Fruit fly (Drosophila melanogaster) whole organism, embryonic: ENCODE measurements around the gene CG15023.
A peak's percentile ranks its signal among the peaks of the same experiment; 100 is the strongest.

ENCODE experiments used
- ATbp ChIP-seq: fragments of 200-800 bp; sonication (Bioruptor generic); optimal IDR thresholded peaks from 2 replicates; lab custom pipeline; 2017; ENCODE audit warnings: missing biosample characterization, mild to moderate bottlenecking, missing genetic modification characterization, missing genetic modification reagents
- Abd-B ChIP-seq: fragments of 200-800 bp; sonication (Bioruptor generic); optimal IDR thresholded peaks from 2 replicates; lab custom pipeline; 2018; ENCODE audit warnings: missing biosample characterization, mild to moderate bottlenecking, missing genetic modification characterization, moderate library complexity
- Aef1 ChIP-seq: fragments of 200-800 bp; sonication (Bioruptor generic); IDR thresholded peaks from 3 replicates; pipeline ENCODE4 v1.3.6; 2022; ENCODE audit warnings: missing biosample characterization, missing genetic modification characterization
- Atf3 ChIP-seq: fragments of 200-800 bp; sonication (Bioruptor generic); optimal IDR thresholded peaks from 3 replicates; lab custom pipeline; 2016; ENCODE audit warnings: missing biosample characterization, missing genetic modification characterization
- B-H2 ChIP-seq: fragments of 200-800 bp; sonication (Bioruptor generic); optimal IDR thresholded peaks from 2 replicates; lab custom pipeline; 2018; ENCODE audit warnings: missing biosample characterization, mild to moderate bottlenecking, missing genetic modification characterization
- CG12104 ChIP-seq: fragments of 200-800 bp; sonication (Bioruptor generic); optimal IDR thresholded peaks from 3 replicates; lab custom pipeline; 2016; ENCODE audit warnings: missing biosample characterization, missing genetic modification characterization
- CG13287 ChIP-seq: fragments of 200-800 bp; sonication (Bioruptor generic); IDR thresholded peaks from 2 replicates; pipeline ENCODE4 v1.3.6; 2022; ENCODE audit warnings: missing biosample characterization, missing genetic modification characterization; ENCODE audit not compliant: partially characterized antibody
- CG14014 ChIP-seq: fragments of 200-800 bp; sonication (Bioruptor generic); IDR thresholded peaks from 2 replicates; pipeline ENCODE4 v1.3.6; 2022; ENCODE audit warnings: missing biosample characterization, missing genetic modification characterization
- CG15073 ChIP-seq: fragments of 200-800 bp; sonication (Bioruptor generic); optimal IDR thresholded peaks from 2 replicates; lab custom pipeline; 2016; ENCODE audit warnings: missing biosample characterization, missing genetic modification characterization
- CG15479 ChIP-seq: fragments of 200-800 bp; sonication (Bioruptor generic); optimal IDR thresholded peaks from 3 replicates; lab custom pipeline; 2019; ENCODE audit warnings: missing biosample characterization, mild to moderate bottlenecking, missing genetic modification characterization, moderate library complexity
- CG18011 ChIP-seq: fragments of 200-800 bp; sonication (Bioruptor generic); optimal IDR thresholded peaks from 2 replicates; lab custom pipeline; 2017; ENCODE audit warnings: missing biosample characterization, missing genetic modification characterization, mild to moderate bottlenecking, moderate library complexity, missing genotype
- CG18599 ChIP-seq: fragments of 200-800 bp; sonication (Bioruptor generic); optimal IDR thresholded peaks from 3 replicates; lab custom pipeline; 2017; ENCODE audit warnings: missing biosample characterization, missing genetic modification characterization, mild to moderate bottlenecking, moderate library complexity, missing genetic modification reagents
- CG2129 ChIP-seq: fragments of 200-800 bp; sonication (Bioruptor generic); IDR thresholded peaks from 2 replicates; pipeline ENCODE4 v1.3.6; 2022; ENCODE audit warnings: missing biosample characterization, missing genetic modification characterization; ENCODE audit not compliant: partially characterized antibody
- CG2202 ChIP-seq: fragments of 200-800 bp; sonication (Bioruptor generic); optimal IDR thresholded peaks from 2 replicates; lab custom pipeline; 2018; ENCODE audit warnings: missing biosample characterization, mild to moderate bottlenecking, missing genetic modification characterization
- CG2889 ChIP-seq: fragments of 200-800 bp; sonication (Bioruptor generic); IDR thresholded peaks from 3 replicates; pipeline ENCODE4 v1.3.6; 2022; ENCODE audit warnings: missing biosample characterization, missing genetic modification characterization
- CG32772 ChIP-seq: fragments of 200-800 bp; sonication (Bioruptor generic); IDR thresholded peaks from 2 replicates; pipeline ENCODE4 v1.3.6; 2022; ENCODE audit warnings: missing biosample characterization, missing genetic modification characterization
- CG3407 ChIP-seq: fragments of 200-800 bp; sonication (Bioruptor generic); optimal IDR thresholded peaks from 2 replicates; lab custom pipeline; 2018; ENCODE audit warnings: missing biosample characterization, mild to moderate bottlenecking, missing genetic modification characterization
- CG34224 ChIP-seq: fragments of 200-800 bp; sonication (Bioruptor generic); IDR thresholded peaks from 3 replicates; pipeline ENCODE4 v1.3.6; 2022; ENCODE audit warnings: missing biosample characterization, missing genetic modification characterization; ENCODE audit not compliant: partially characterized antibody
- CG42726 ChIP-seq: fragments of 200-800 bp; sonication (Bioruptor generic); IDR thresholded peaks from 2 replicates; pipeline ENCODE4 v1.3.6; 2022; ENCODE audit warnings: missing biosample characterization, missing genetic modification characterization; ENCODE audit not compliant: partially characterized antibody
- CG4328 ChIP-seq: fragments of 200-800 bp; sonication (Bioruptor generic); optimal IDR thresholded peaks from 3 replicates; lab custom pipeline; 2017; ENCODE audit warnings: missing biosample characterization, missing genetic modification reagents, missing genetic modification characterization
- CG4360 ChIP-seq: fragments of 200-800 bp; sonication (Bioruptor generic); IDR thresholded peaks from 2 replicates; pipeline ENCODE4 v1.3.6; 2022; ENCODE audit warnings: missing biosample characterization, missing genetic modification characterization
- CG4404 ChIP-seq: fragments of 200-800 bp; sonication (Bioruptor generic); IDR thresholded peaks from 2 replicates; pipeline ENCODE4 v1.3.6; 2022; ENCODE audit warnings: missing biosample characterization, missing genetic modification characterization
- CG7357 ChIP-seq: fragments of 200-800 bp; sonication (Bioruptor generic); IDR thresholded peaks from 3 replicates; pipeline ENCODE4 v1.3.6; 2022; ENCODE audit warnings: missing biosample characterization, missing genetic modification characterization
- Chrac-16 ChIP-seq: fragments of 200-800 bp; sonication (Bioruptor generic); optimal IDR thresholded peaks from 3 replicates; lab custom pipeline; 2016; ENCODE audit warnings: missing biosample characterization, missing genetic modification characterization
- D19A ChIP-seq: fragments of 200-800 bp; optimal IDR thresholded peaks from 3 replicates; lab custom pipeline; 2019; ENCODE audit warnings: missing biosample characterization, mild to moderate bottlenecking, missing genetic modification characterization, moderate library complexity
- Dip3 ChIP-seq: fragments of 200-800 bp; sonication (Bioruptor generic); optimal IDR thresholded peaks from 3 replicates; lab custom pipeline; 2016; ENCODE audit warnings: missing biosample characterization, missing genetic modification characterization
- Dll ChIP-seq: fragments of 200-800 bp; sonication (Bioruptor generic); IDR thresholded peaks from 4 replicates; pipeline ENCODE4 v1.3.6; 2022; ENCODE audit warnings: missing biosample characterization, missing genetic modification characterization; ENCODE audit not compliant: partially characterized antibody
- E2f1 ChIP-seq: fragments of 200-800 bp; sonication (Bioruptor generic); IDR thresholded peaks from 2 replicates; pipeline ENCODE4 v1.3.6; 2022; ENCODE audit warnings: missing biosample characterization, missing genetic modification characterization
- Fer1 ChIP-seq: fragments of 200-800 bp; sonication (Bioruptor generic); optimal IDR thresholded peaks from 2 replicates; lab custom pipeline; 2017; ENCODE audit warnings: missing biosample characterization, mild to moderate bottlenecking, missing genetic modification characterization
- Hr3 ChIP-seq: fragments of 200-800 bp; sonication (Bioruptor generic); optimal IDR thresholded peaks from 3 replicates; lab custom pipeline; 2016; ENCODE audit warnings: missing biosample characterization, missing genetic modification characterization
- Trl ChIP-seq, 3 experiments: fragments of >200 bp in 2 of 3; fragments of 200-800 bp in 1 of 3; sonication (Bioruptor generic) in 1 of 3; optimal IDR thresholded peaks; 2 replicates in 1 of 3; 3 replicates in 2 of 3; lab custom pipeline; 2016 to 2017; ENCODE audit warnings: missing biosample characterization in 1 of 3, missing genetic modification characterization in 1 of 3
- ash1 ChIP-seq: fragments of 200-800 bp; sonication (Bioruptor generic); optimal IDR thresholded peaks from 2 replicates; lab custom pipeline; 2018; ENCODE audit warnings: missing biosample characterization, mild to moderate bottlenecking, missing genetic modification characterization
- ewg ChIP-seq: fragments of 200-800 bp; sonication (Bioruptor generic); optimal IDR thresholded peaks from 3 replicates; lab custom pipeline; 2017; ENCODE audit warnings: mild to moderate bottlenecking, missing biosample characterization, missing genetic modification reagents, missing genetic modification characterization
- eyg ChIP-seq: fragments of 200-800 bp; sonication (Bioruptor generic); optimal IDR thresholded peaks from 3 replicates; lab custom pipeline; 2016; ENCODE audit warnings: missing biosample characterization, missing genetic modification characterization
- fd3F ChIP-seq: fragments of 200-800 bp; sonication (Bioruptor generic); optimal IDR thresholded peaks from 2 replicates; lab custom pipeline; 2018; ENCODE audit warnings: missing biosample characterization, mild to moderate bottlenecking, missing genetic modification characterization, moderate library complexity
- gfzf ChIP-seq: fragments of 200-800 bp; sonication (Bioruptor generic); optimal IDR thresholded peaks from 2 replicates; lab custom pipeline; 2016; ENCODE audit warnings: missing biosample characterization, mild to moderate bottlenecking, missing genetic modification characterization, moderate library complexity
- her ChIP-seq: fragments of 200-800 bp; sonication (Bioruptor generic); optimal IDR thresholded peaks from 2 replicates; lab custom pipeline; 2016; ENCODE audit warnings: missing biosample characterization, missing genetic modification characterization
- lab ChIP-seq: fragments of 200-800 bp; sonication (Bioruptor generic); optimal IDR thresholded peaks from 3 replicates; lab custom pipeline; 2017; ENCODE audit warnings: missing biosample characterization, missing genetic modification characterization, mild to moderate bottlenecking, moderate library complexity, missing genetic modification reagents
- nau ChIP-seq: fragments of 200-800 bp; sonication (Bioruptor generic); optimal IDR thresholded peaks from 3 replicates; lab custom pipeline; 2017; ENCODE audit warnings: missing biosample characterization, mild to moderate bottlenecking, missing genetic modification characterization, missing genetic modification reagents
- nmo ChIP-seq: fragments of 200-800 bp; sonication (Bioruptor generic); optimal IDR thresholded peaks from 2 replicates; lab custom pipeline; 2018; ENCODE audit warnings: missing biosample characterization, mild to moderate bottlenecking, missing genetic modification characterization, moderate library complexity
- pfk ChIP-seq: fragments of 200-800 bp; sonication (Bioruptor generic); optimal IDR thresholded peaks from 2 replicates; lab custom pipeline; 2018; ENCODE audit warnings: missing biosample characterization, mild to moderate bottlenecking, missing genetic modification characterization, moderate library complexity
- rib ChIP-seq: fragments of 200-800 bp; sonication (Bioruptor generic); IDR thresholded peaks from 2 replicates; pipeline ENCODE4 v1.3.6; 2022; ENCODE audit warnings: missing biosample characterization, missing genetic modification characterization
- sens ChIP-seq: fragments of 200-800 bp; sonication (Bioruptor generic); peaks from one replicate; lab custom pipeline; 2016; ENCODE audit warnings: missing biosample characterization, missing genetic modification characterization
- shn ChIP-seq: fragments of 200-800 bp; sonication (Bioruptor generic); optimal IDR thresholded peaks from 3 replicates; lab custom pipeline; 2016; ENCODE audit warnings: missing biosample characterization, missing genetic modification characterization
- sob ChIP-seq: fragments of 200-800 bp; sonication (Bioruptor generic); IDR thresholded peaks from 2 replicates; pipeline ENCODE4 v1.3.6; 2022; ENCODE audit warnings: missing biosample characterization, missing genetic modification characterization
- sug ChIP-seq: fragments of 200-800 bp; optimal IDR thresholded peaks from 2 replicates; lab custom pipeline; 2019; ENCODE audit warnings: missing biosample characterization, mild to moderate bottlenecking, missing genetic modification characterization, moderate library complexity
- tin ChIP-seq: fragments of 200-800 bp; sonication (Bioruptor generic); optimal IDR thresholded peaks from 3 replicates; lab custom pipeline; 2016; ENCODE audit warnings: missing biosample characterization, missing genetic modification characterization
- tna ChIP-seq: fragments of 200-800 bp; sonication (Bioruptor generic); IDR thresholded peaks from 2 replicates; pipeline ENCODE4 v1.3.6; 2022; ENCODE audit warnings: missing biosample characterization, missing genetic modification characterization; ENCODE audit not compliant: partially characterized antibody
- zfh2 ChIP-seq: fragments of 200-800 bp; sonication (Bioruptor generic); optimal IDR thresholded peaks from 2 replicates; lab custom pipeline; 2016; ENCODE audit warnings: missing biosample characterization, missing genetic modification characterization

Gene CG15023

dm6 chr3L:4461454-4462045, at the start of gene CG15023 (continued):
- no peak for TF ChIP-seq ATbp (GFP tag; lab: Kevin White, UChicago)
- no peak for TF ChIP-seq zfh2 (GFP tag; lab: Kevin White, UChicago)
- no peak for TF ChIP-seq pfk (GFP tag; lab: Kevin White, UChicago)
- no peak for TF ChIP-seq CG34224 (GFP tag; lab: Robert Waterston, UW)
- TF ChIP-seq CG2889 (GFP tag; lab: Robert Waterston, UW) = 0 out of 3 replicates have a peak, but pooled peaks have one; percentile 31
- no peak for TF ChIP-seq B-H2 (GFP tag; lab: Kevin White, UChicago)
- TF ChIP-seq rib (GFP tag; lab: Robert Waterston, UW) = no peak
- TF ChIP-seq Hr3 (GFP tag; lab: Kevin White, UChicago) = no peak
- TF ChIP-seq eyg (GFP tag; lab: Kevin White, UChicago) = no peak
- TF ChIP-seq CG4360 = no peak
- TF ChIP-seq CG2202 (tag; lab: Kevin White, UChicago) = no peak
- TF ChIP-seq CG32772 = no peak
- no peak for TF ChIP-seq D19A
- TF ChIP-seq CG4328 (GFP tag; lab: Kevin White, UChicago) = no peak
- TF ChIP-seq Aef1 (GFP tag; lab: Robert Waterston, UW) = peak; percentile 38; the same call in 2 of the 3 replicates
- TF ChIP-seq her (GFP tag; lab: Kevin White, UChicago) = no peak
- TF ChIP-seq CG14014 = no peak
- TF ChIP-seq CG4404 = no peak
- TF ChIP-seq Atf3 (GFP tag; lab: Kevin White, UChicago) = no peak
- no peak for TF ChIP-seq CG12104 (GFP tag; lab: Kevin White, UChicago)
- TF ChIP-seq E2f1 = 0 out of 2 replicates have a peak, but pooled peaks have one; percentile 17
- TF ChIP-seq CG13287 (GFP tag; lab: Robert Waterston, UW) = no peak
- TF ChIP-seq sens = peak; percentile 45
- 0 out of 2 replicates have a peak, but pooled peaks have one; percentile 19 for TF ChIP-seq sob (GFP tag; lab: Robert Waterston, UW)
- TF ChIP-seq CG2129 = no peak
- no peak for TF ChIP-seq tin
- TF ChIP-seq tna = no peak
- TF ChIP-seq Trl (optimal IDR thresholded peaks at IDR 0.05; lab: Kevin White, UChicago) = no peak
- TF ChIP-seq Trl (GFP tag; optimal IDR thresholded peaks at IDR 0.05; lab: Kevin White, UChicago) = no peak
- TF ChIP-seq nmo (GFP tag; lab: Kevin White, UChicago) = peak; percentile 11
- no peak for TF ChIP-seq ewg
- TF ChIP-seq Chrac-16 (GFP tag; lab: Kevin White, UChicago) = no peak
- TF ChIP-seq shn (GFP tag; lab: Kevin White, UChicago) = no peak
- no peak for TF ChIP-seq CG15479 (GFP tag; lab: Kevin White, UChicago)
- TF ChIP-seq CG15073 (GFP tag; lab: Kevin White, UChicago) = no peak
- TF ChIP-seq nau (GFP tag; lab: Kevin White, UChicago) = no peak
- no peak for TF ChIP-seq CG18011 (GFP tag; lab: Kevin White, UChicago)
- TF ChIP-seq gfzf (GFP tag; lab: Kevin White, UChicago) = no peak
- TF ChIP-seq Fer1 = peak; percentile 45
- peak; percentile 47 for TF ChIP-seq lab (GFP tag; lab: Kevin White, UChicago)
- TF ChIP-seq CG3407 (GFP tag; lab: Kevin White, UChicago) = no peak
- TF ChIP-seq CG18599 (GFP tag; lab: Kevin White, UChicago) = no peak
- TF ChIP-seq Abd-B (GFP tag; lab: Kevin White, UChicago) = no peak
- no peak for TF ChIP-seq Dip3 (GFP tag; lab: Kevin White, UChicago)
- no peak for TF ChIP-seq fd3F (GFP tag; lab: Kevin White, UChicago)
- no peak for TF ChIP-seq sug
- TF ChIP-seq CG7357 (GFP tag; lab: Robert Waterston, UW) = no peak
- no peak for TF ChIP-seq Dll (GFP tag; lab: Robert Waterston, UW)
- TF ChIP-seq CG42726 (GFP tag; lab: Robert Waterston, UW) = no peak
- TF ChIP-seq ash1 (GFP tag; lab: Kevin White, UChicago) = no peak
